Fruit fly (Drosophila melanogaster) Kc167 (cell line): ENCODE data around the gene CG33178.

Experiments
- Myc ChIP-seq: fragments of >200 bp; optimal IDR thresholded peaks from 2 replicates; lab custom pipeline; 2017; ENCODE audit warnings: missing external identifiers
- Sin3A ChIP-seq: fragments of >200 bp; optimal IDR thresholded peaks from 2 replicates; lab custom pipeline; 2018; ENCODE audit warnings: missing external identifiers
- psq ChIP-seq: fragments of >200 bp; optimal IDR thresholded peaks from 2 replicates; lab custom pipeline; 2017; ENCODE audit warnings: missing external identifiers

DNA sequence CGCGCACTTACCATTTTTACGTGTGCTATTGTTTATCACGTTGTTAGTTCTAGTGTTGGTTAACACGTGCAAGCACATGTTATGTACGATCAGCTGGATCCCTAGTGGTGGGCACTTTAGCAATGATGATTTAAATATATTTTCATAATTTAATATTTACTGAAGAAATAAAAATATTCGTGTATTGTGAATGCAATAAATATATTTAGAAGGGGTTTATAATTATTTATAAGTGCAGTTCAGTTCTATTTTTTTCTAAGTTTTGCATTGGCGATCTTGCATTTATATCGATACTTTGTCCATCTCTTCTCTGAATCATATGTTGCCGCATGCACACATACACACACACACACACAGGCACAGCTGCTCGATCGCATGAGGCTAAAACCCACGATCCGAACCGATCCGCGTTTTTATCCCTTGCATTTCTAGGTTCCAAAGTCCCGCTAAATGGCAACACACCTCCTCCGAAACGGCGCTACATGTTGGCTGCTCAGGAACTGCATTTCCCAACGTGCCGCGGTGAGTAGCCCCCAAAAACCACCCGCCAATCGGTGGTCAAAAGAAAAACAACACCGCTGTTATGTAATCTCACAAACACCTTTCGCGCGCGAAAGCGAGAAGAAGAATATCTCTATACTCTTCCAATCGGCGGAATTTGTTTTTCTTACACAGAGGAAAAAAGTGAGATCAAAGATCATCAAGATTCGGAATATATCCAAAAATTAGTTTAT, 3.3 kb downstream of the CG33178 start, which contains the start of the genes CG15027 and Dbct:
- no peak for TF ChIP-seq Myc (lab: Kevin White, UChicago)
- TF ChIP-seq Sin3A (lab: Kevin White, UChicago), result no peak
- no peak for TF ChIP-seq psq (lab: Kevin White, UChicago)
